Fruit fly (Drosophila melanogaster): ENCODE results near the gene CG14864.

Gene CG14864

DNA sequence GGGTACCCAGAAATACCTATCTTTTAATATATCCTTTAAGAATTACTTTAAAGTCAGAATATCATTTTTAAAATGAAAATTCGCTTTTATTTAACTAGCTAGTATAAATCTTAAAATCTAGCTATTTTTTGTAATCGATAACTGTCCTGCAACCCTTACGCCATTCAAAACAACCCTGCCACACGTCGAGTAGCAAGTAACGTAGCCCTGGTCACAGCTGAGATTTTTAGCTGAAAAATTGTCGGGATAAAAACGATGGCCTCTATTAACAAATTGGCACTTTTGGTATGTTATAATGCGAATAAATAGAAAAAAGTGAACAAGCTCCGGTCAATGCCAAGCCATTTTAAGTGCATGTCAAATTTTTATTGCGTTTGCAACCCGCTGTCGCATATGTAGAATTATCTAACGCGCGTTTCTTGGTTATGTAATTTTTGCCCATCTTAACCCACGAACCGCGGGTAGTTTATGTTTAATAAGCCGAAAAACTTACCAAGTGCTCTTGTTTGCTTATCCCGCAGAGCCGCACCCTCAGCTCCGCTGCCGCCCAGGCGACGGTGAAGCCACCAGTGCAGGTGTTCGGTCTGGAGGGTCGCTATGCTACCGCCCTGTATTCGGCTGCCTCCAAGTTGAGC, 2.8 kb downstream of the CG14864 start, which contains the start of gene ATPsynO (continued):
- TF ChIP-seq CG3281 (GFP tag; optimal IDR thresholded peaks at IDR 0.05) = peak; percentile 100
- TF ChIP-seq D (optimal IDR thresholded peaks at IDR 0.05) = no peak
- TF ChIP-seq D (GFP tag; optimal IDR thresholded peaks at IDR 0.05) = no peak
- 0 out of 3 replicates have a peak, but pooled peaks have one; percentile 32 for TF ChIP-seq vnd (GFP tag; IDR thresholded peaks at IDR 0.05; ENCODE audit: partially characterized antibody)
- no peak for TF ChIP-seq Atf6 (GFP tag; IDR thresholded peaks at IDR 0.05)
- no peak for TF ChIP-seq Asciz (GFP tag; optimal IDR thresholded peaks at IDR 0.05)
- no peak for TF ChIP-seq Atf3 (GFP tag; optimal IDR thresholded peaks at IDR 0.05)
- TF ChIP-seq abd-A (tag; optimal IDR thresholded peaks at IDR 0.05) = no peak
- no peak for TF ChIP-seq CG6654 (GFP tag; optimal IDR thresholded peaks at IDR 0.05)
- no peak for TF ChIP-seq mirr (GFP tag; optimal IDR thresholded peaks at IDR 0.05)
- TF ChIP-seq CG34224 (GFP tag; IDR thresholded peaks at IDR 0.05; ENCODE audit: partially characterized antibody) = no peak
- TF ChIP-seq CG10543 (GFP tag; optimal IDR thresholded peaks at IDR 0.05) = no peak
- TF ChIP-seq kah (GFP tag; optimal IDR thresholded peaks at IDR 0.05) = no peak
- peak; percentile 7; the same call in 1 of the 2 replicates for TF ChIP-seq amos (GFP tag; IDR thresholded peaks at IDR 0.05; ENCODE audit: partially characterized antibody)
- TF ChIP-seq Kr (GFP tag; optimal IDR thresholded peaks at IDR 0.05) = no peak
- no peak for TF ChIP-seq stc (GFP tag; IDR thresholded peaks at IDR 0.05)
- TF ChIP-seq nmo (GFP tag; optimal IDR thresholded peaks at IDR 0.05) = peak; percentile 63
- TF ChIP-seq CG18476 (GFP tag; optimal IDR thresholded peaks at IDR 0.05) = no peak
- no peak for TF ChIP-seq esg (GFP tag; conservative IDR thresholded peaks at IDR 0.05)
- TF ChIP-seq CG3838 (GFP tag; optimal IDR thresholded peaks at IDR 0.05) = no peak
- TF ChIP-seq CG12299 (tag; optimal IDR thresholded peaks at IDR 0.05) = no peak
- TF ChIP-seq gcm (GFP tag; optimal IDR thresholded peaks at IDR 0.05) = peak; percentile 29
- TF ChIP-seq CG8944 (GFP tag; optimal IDR thresholded peaks at IDR 0.05) = no peak
- TF ChIP-seq rib (GFP tag; IDR thresholded peaks at IDR 0.05) = no peak
- TF ChIP-seq CG33557 (GFP tag; optimal IDR thresholded peaks at IDR 0.05) = peak; percentile 25
- no peak for TF ChIP-seq tup (GFP tag; optimal IDR thresholded peaks at IDR 0.05)
- TF ChIP-seq dysf (GFP tag; IDR thresholded peaks at IDR 0.05) = no peak
- TF ChIP-seq CG17385 (GFP tag; optimal IDR thresholded peaks at IDR 0.05) = no peak
- TF ChIP-seq CG11247 (GFP tag; IDR thresholded peaks at IDR 0.05) = no peak
- TF ChIP-seq CG1647 (GFP tag; optimal IDR thresholded peaks at IDR 0.05) = no peak
- no peak for TF ChIP-seq sima (GFP tag; optimal IDR thresholded peaks at IDR 0.05)
- peak; percentile 18 for TF ChIP-seq CG7987 (GFP tag; optimal IDR thresholded peaks at IDR 0.05)
- TF ChIP-seq BEAF-32 (GFP tag; optimal IDR thresholded peaks at IDR 0.05) = peak; percentile 57
- TF ChIP-seq ATbp (GFP tag; optimal IDR thresholded peaks at IDR 0.05) = no peak
- TF ChIP-seq sc (optimal IDR thresholded peaks at IDR 0.05) = no peak
- no peak for TF ChIP-seq sc (GFP tag; optimal IDR thresholded peaks at IDR 0.05)
- no peak for TF ChIP-seq croc (GFP tag; conservative IDR thresholded peaks at IDR 0.05)
- no peak for TF ChIP-seq CG1832 (GFP tag; optimal IDR thresholded peaks at IDR 0.05)
- TF ChIP-seq CG10979 (tag; optimal IDR thresholded peaks at IDR 0.05) = peak; percentile 0
- TF ChIP-seq Fer1 (GFP tag; optimal IDR thresholded peaks at IDR 0.05) = peak; percentile 27
- TF ChIP-seq Usf (GFP tag; optimal IDR thresholded peaks at IDR 0.05) = no peak
- TF ChIP-seq dmrt99B (tag; optimal IDR thresholded peaks at IDR 0.05) = no peak
- TF ChIP-seq CG14441 (GFP tag; IDR thresholded peaks at IDR 0.05) = no peak
- TF ChIP-seq NK7.1 (GFP tag; optimal IDR thresholded peaks at IDR 0.05) = no peak
- no peak for TF ChIP-seq jing (GFP tag; optimal IDR thresholded peaks at IDR 0.05)
- TF ChIP-seq trh (GFP tag; optimal IDR thresholded peaks at IDR 0.05) = no peak
- no peak for TF ChIP-seq lab (GFP tag; optimal IDR thresholded peaks at IDR 0.05)
- peak in 1 of 2 experiments; percentile 32 for TF ChIP-seq dpn (GFP tag; optimal IDR thresholded peaks at IDR 0.05)
- no peak for TF ChIP-seq ato (GFP tag; IDR thresholded peaks at IDR 0.05; ENCODE audit: partially characterized antibody)
- peak; percentile 69 for TF ChIP-seq trem (tag; optimal IDR thresholded peaks at IDR 0.05)

All from whole organism, embryonic.